Worm (Caenorhabditis elegans): Measurements from ENCODE around the gene Y37E11B.1.
A peak's percentile ranks its signal among the peaks of the same experiment; 100 is the strongest.

The Y37E11B.1 gene

ce11 chrIV:3611845-3612244 is 32.4 kb downstream of the Y37E11B.1 start (continued):
- TF ChIP-seq saeg-2 (GFP tag; IDR thresholded peaks at IDR 0.05) = peak; percentile 76; the same call in 1 of the 2 replicates
- TF ChIP-seq fos-1 (tag; optimal IDR thresholded peaks at IDR 0.05) = peak; percentile 45
- TF ChIP-seq hlh-11 (tag; optimal IDR thresholded peaks at IDR 0.05) = peak; percentile 97
- peak in 1 of 2 experiments; percentile 42 for TF ChIP-seq mdl-1 (tag; optimal IDR thresholded peaks at IDR 0.05)
- TF ChIP-seq F44E2.7 (GFP tag; IDR thresholded peaks at IDR 0.05) = no peak
- no peak for TF ChIP-seq F26F4.8 (GFP tag; conservative IDR thresholded peaks at IDR 0.05)

ce11 chrIV:3613022-3613605 is 33.7 kb downstream of the Y37E11B.1 start, which contains the start of gene ltah-1.2:
Gene ltah-1.2, minus strand, starts transcription at chrIV:3613072.
- TF ChIP-seq daf-12 (tag; optimal IDR thresholded peaks at IDR 0.05) (no peak), dve-1 (tag; optimal IDR thresholded peaks at IDR 0.05; ENCODE audit: insufficient read depth) (peak; percentile 34), pha-4 (GFP tag; IDR thresholded peaks at IDR 0.05) (no peak), pha-4 (tag; optimal IDR thresholded peaks at IDR 0.05) (no peak), hmg-1.1 (GFP tag; IDR thresholded peaks at IDR 0.05) (no peak), spr-1 (tag; optimal IDR thresholded peaks at IDR 0.05) (no peak), ceh-20 (GFP tag; IDR thresholded peaks at IDR 0.05) (0 out of 2 replicates have a peak, but pooled peaks have one; percentile 65), T26A8.4 (GFP tag; IDR thresholded peaks at IDR 0.05) (0 out of 2 replicates have a peak, but pooled peaks have one; percentile 7), dmd-6 (GFP tag; IDR thresholded peaks at IDR 0.05) (peak; percentile 93), nhr-28 (tag; optimal IDR thresholded peaks at IDR 0.05) (peak; percentile 31), sdz-12 (GFP tag; optimal IDR thresholded peaks at IDR 0.05) (no peak), nhr-77 (tag; optimal IDR thresholded peaks at IDR 0.05) (peak; percentile 5), hlh-11 (tag; optimal IDR thresholded peaks at IDR 0.05) (peak; percentile 86), pqm-1 (tag; optimal IDR thresholded peaks at IDR 0.05) (peak; percentile 64), madf-9 (GFP tag; conservative IDR thresholded peaks at IDR 0.05) (no peak), aha-1 (tag) (no peak), ctbp-1 (GFP tag; IDR thresholded peaks at IDR 0.05) (peak; percentile 40; the same call in 1 of the 2 replicates), zip-11 (GFP tag; IDR thresholded peaks at IDR 0.05) (no peak), hif-1 (tag; optimal IDR thresholded peaks at IDR 0.05) (no peak), Y48G9A.11 (GFP tag; IDR thresholded peaks at IDR 0.05) (no peak), nhr-41 (GFP tag; IDR thresholded peaks at IDR 0.05) (0 out of 2 replicates have a peak, but pooled peaks have one; percentile 25), nhr-48 (tag; optimal IDR thresholded peaks at IDR 0.05) (peak; percentile 40), F37D6.2 (tag; optimal IDR thresholded peaks at IDR 0.05) (no peak), tra-1 (GFP tag; IDR thresholded peaks at IDR 0.05) (peak; percentile 70; the same call in 1 of the 2 replicates), F49E8.2 (tag; optimal IDR thresholded peaks at IDR 0.05; ENCODE audit: borderline replicate concordance) (no peak), nhr-102 (tag; optimal IDR thresholded peaks at IDR 0.05) (peak; percentile 30), duxl-1 (tag; optimal IDR thresholded peaks at IDR 0.05; ENCODE audit: poor library complexity) (no peak), nhr-42 (GFP tag; IDR thresholded peaks at IDR 0.05) (no peak), daf-16 (GFP tag; optimal IDR thresholded peaks at IDR 0.05) (no peak), daf-16 (tag; optimal IDR thresholded peaks at IDR 0.05) (peak; percentile 11), hlh-30 (tag; optimal IDR thresholded peaks at IDR 0.05; ENCODE audit: insufficient read depth) (peak; percentile 56), mdt-29 (GFP tag; IDR thresholded peaks at IDR 0.05) (peak; percentile 54; the same call in 1 of the 2 replicates), nhr-76 (tag; optimal IDR thresholded peaks at IDR 0.05) (no peak), egl-43 (GFP tag; IDR thresholded peaks at IDR 0.05) (0 out of 2 replicates have a peak, but pooled peaks have one; percentile 40), php-3 (GFP tag; IDR thresholded peaks at IDR 0.05) (peak; percentile 93), lin-38 (GFP tag; IDR thresholded peaks at IDR 0.05) (no peak), set-16 (GFP tag; IDR thresholded peaks at IDR 0.05) (peak; percentile 52), lsy-2 (tag; optimal IDR thresholded peaks at IDR 0.05) (no peak), unc-39 (tag; optimal IDR thresholded peaks at IDR 0.05) (no peak), nhr-237 (tag; optimal IDR thresholded peaks at IDR 0.05) (no peak)
